Worm (Caenorhabditis elegans): Measurements from ENCODE around the gene ZK792.1.

The ZK792.1 gene

ce11 chrIV:11649031-11649430, 10.6 kb upstream of the ZK792.1 start, which contains the start of gene ZK809.8:
TSS of gene ZK809.8 (minus strand) at chrIV:11649064.
- TF ChIP-seq klf-2 (GFP tag; conservative IDR thresholded peaks at IDR 0.05) (no peak), med-1 (GFP tag; optimal IDR thresholded peaks at IDR 0.05; ENCODE audit: insufficient read depth) (no peak), ref-1 (GFP tag; conservative IDR thresholded peaks at IDR 0.05) (no peak), ztf-23 (GFP tag; IDR thresholded peaks at IDR 0.05) (no peak), tab-1 (GFP tag; IDR thresholded peaks at IDR 0.05) (no peak), cog-1 (tag; optimal IDR thresholded peaks at IDR 0.05) (no peak), ztf-29 (GFP tag; IDR thresholded peaks at IDR 0.05) (no peak), T22C8.4 (GFP tag; IDR thresholded peaks at IDR 0.05) (no peak), flt-1 (GFP tag; IDR thresholded peaks at IDR 0.05) (no peak)

DNA sequence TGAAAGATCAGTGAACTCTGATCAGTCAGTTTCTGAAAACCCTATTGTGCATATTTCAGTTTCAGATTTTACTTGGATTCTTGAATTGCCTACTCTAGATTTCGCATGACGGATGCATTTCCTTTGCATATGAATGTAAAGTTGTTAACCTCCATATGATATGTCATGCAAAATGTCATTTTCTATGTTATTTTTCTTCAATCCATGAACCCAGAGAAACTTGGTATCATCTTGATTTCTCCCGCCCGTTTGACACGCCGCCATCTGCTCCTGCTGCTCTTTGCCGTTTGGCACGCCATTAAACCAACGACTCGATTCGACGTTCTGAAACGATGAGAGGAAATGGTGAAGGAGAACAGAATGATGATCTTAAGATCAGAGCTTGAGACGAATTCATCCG, 9.3 kb upstream of the ZK792.1 start:
- TF ChIP-seq ztf-23 (GFP tag; IDR thresholded peaks at IDR 0.05) (no peak), ztf-29 (GFP tag; IDR thresholded peaks at IDR 0.05) (no peak), klf-2 (GFP tag; conservative IDR thresholded peaks at IDR 0.05) (no peak), tab-1 (GFP tag; IDR thresholded peaks at IDR 0.05) (no peak), T22C8.4 (GFP tag; IDR thresholded peaks at IDR 0.05) (no peak), flt-1 (GFP tag; IDR thresholded peaks at IDR 0.05) (no peak), cog-1 (tag; optimal IDR thresholded peaks at IDR 0.05) (no peak), ref-1 (GFP tag; conservative IDR thresholded peaks at IDR 0.05) (no peak), med-1 (GFP tag; optimal IDR thresholded peaks at IDR 0.05; ENCODE audit: insufficient read depth) (no peak)

- no peak for TF ChIP-seq flt-1 (GFP tag; IDR thresholded peaks at IDR 0.05)
- TF ChIP-seq klf-2 (GFP tag; conservative IDR thresholded peaks at IDR 0.05): no peak
- TF ChIP-seq T22C8.4 (GFP tag; IDR thresholded peaks at IDR 0.05): no peak
- TF ChIP-seq ztf-29 (GFP tag; IDR thresholded peaks at IDR 0.05): peak; percentile 59; the same call in 1 of the 2 replicates
These were observed 7.6 kb upstream of the ZK792.1 start, which contains the start of the genes acl-3 and ndub-6 for ce11 chrIV:11651965-11652453. TSS of gene acl-3 (minus strand) at chrIV:11652023. TSS of gene ndub-6 (plus strand) at chrIV:11652403.

- no peak for TF ChIP-seq klf-2 (GFP tag; conservative IDR thresholded peaks at IDR 0.05)
- TF ChIP-seq T22C8.4 (GFP tag; IDR thresholded peaks at IDR 0.05): no peak
- no peak for TF ChIP-seq cog-1 (tag; optimal IDR thresholded peaks at IDR 0.05)
- TF ChIP-seq ref-1 (GFP tag; conservative IDR thresholded peaks at IDR 0.05): no peak
- no peak for TF ChIP-seq flt-1 (GFP tag; IDR thresholded peaks at IDR 0.05)
These were observed 4.3 kb upstream of the ZK792.1 start, which contains the start of gene ent-1 for ce11 chrIV:11655370-11655769. TSS of gene ent-1 (minus strand) at chrIV:11655470.

- TF ChIP-seq cog-1 (tag; optimal IDR thresholded peaks at IDR 0.05): no peak
- no peak for TF ChIP-seq ref-1 (GFP tag; conservative IDR thresholded peaks at IDR 0.05)
- TF ChIP-seq tab-1 (GFP tag; IDR thresholded peaks at IDR 0.05): no peak
- TF ChIP-seq klf-2 (GFP tag; conservative IDR thresholded peaks at IDR 0.05): no peak
- no peak for TF ChIP-seq flt-1 (GFP tag; IDR thresholded peaks at IDR 0.05)
- TF ChIP-seq ztf-23 (GFP tag; IDR thresholded peaks at IDR 0.05): no peak
- no peak for TF ChIP-seq med-1 (GFP tag; optimal IDR thresholded peaks at IDR 0.05; ENCODE audit: insufficient read depth)
- TF ChIP-seq T22C8.4 (GFP tag; IDR thresholded peaks at IDR 0.05): no peak
- no peak for TF ChIP-seq ztf-29 (GFP tag; IDR thresholded peaks at IDR 0.05)
These were observed 3.4 kb upstream of the ZK792.1 start, which contains the start of gene ZK809.5 for ce11 chrIV:11656144-11656780. TSS of gene ZK809.5 (plus strand) at chrIV:11656730.

DNA sequence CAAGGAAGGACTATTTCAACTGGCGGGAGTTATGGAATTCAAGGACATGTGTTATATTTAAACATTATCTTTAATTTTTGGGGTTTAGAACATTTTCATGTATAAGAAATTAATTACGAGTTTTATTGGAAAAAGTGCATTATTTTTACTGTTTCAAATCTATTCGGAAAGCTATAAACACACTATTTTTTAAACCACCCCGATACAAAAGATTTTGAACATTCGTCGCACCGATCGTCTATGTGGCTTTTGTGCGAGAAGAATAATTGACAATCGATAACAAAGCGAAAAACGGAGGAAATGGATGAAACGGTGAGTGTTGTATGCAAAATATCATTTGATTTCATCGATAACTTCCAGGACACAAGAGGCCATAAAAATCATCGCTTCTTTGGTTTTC, 5.4 kb downstream of the ZK792.1 start, which contains the start of gene ZK809.9:
TSS of gene ZK809.9 (plus strand) at position 301 of the 400 bp plus-strand sequence.
- TF ChIP-seq flt-1 (GFP tag; IDR thresholded peaks at IDR 0.05) (no peak), med-1 (GFP tag; optimal IDR thresholded peaks at IDR 0.05; ENCODE audit: insufficient read depth) (no peak), tab-1 (GFP tag; IDR thresholded peaks at IDR 0.05) (no peak), ztf-23 (GFP tag; IDR thresholded peaks at IDR 0.05) (no peak), ref-1 (GFP tag; conservative IDR thresholded peaks at IDR 0.05) (no peak), klf-2 (GFP tag; conservative IDR thresholded peaks at IDR 0.05) (no peak), cog-1 (tag; optimal IDR thresholded peaks at IDR 0.05) (no peak), T22C8.4 (GFP tag; IDR thresholded peaks at IDR 0.05) (no peak), ztf-29 (GFP tag; IDR thresholded peaks at IDR 0.05) (no peak)

DNA sequence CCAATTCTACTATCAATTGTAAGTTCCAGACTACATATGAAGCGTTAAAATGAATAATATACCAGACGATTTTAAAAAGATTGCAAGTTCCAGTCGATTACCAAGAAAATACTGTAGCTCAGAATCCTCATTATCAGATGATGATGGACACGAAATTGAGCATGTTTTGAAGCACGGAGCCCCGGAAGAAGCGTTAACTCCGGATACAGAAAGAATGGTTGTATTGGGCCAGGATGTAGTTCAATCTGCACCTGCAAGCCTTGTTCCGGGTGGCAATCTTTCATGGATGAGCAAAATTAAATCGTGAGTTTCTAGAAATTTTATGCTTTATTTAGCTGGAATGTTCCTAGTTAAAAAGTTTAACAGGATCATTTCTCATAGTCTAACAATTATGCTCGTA, 8.4 kb downstream of the ZK792.1 start, which contains the start of gene atg-4.2:
TSS of gene atg-4.2 (plus strand) at position 24 of the 400 bp plus-strand sequence.
- TF ChIP-seq flt-1 (GFP tag; IDR thresholded peaks at IDR 0.05) (no peak), med-1 (GFP tag; optimal IDR thresholded peaks at IDR 0.05; ENCODE audit: insufficient read depth) (no peak), klf-2 (GFP tag; conservative IDR thresholded peaks at IDR 0.05) (no peak), ztf-23 (GFP tag; IDR thresholded peaks at IDR 0.05) (no peak), tab-1 (GFP tag; IDR thresholded peaks at IDR 0.05) (no peak), ref-1 (GFP tag; conservative IDR thresholded peaks at IDR 0.05) (no peak), ztf-29 (GFP tag; IDR thresholded peaks at IDR 0.05) (no peak), T22C8.4 (GFP tag; IDR thresholded peaks at IDR 0.05) (no peak), cog-1 (tag; optimal IDR thresholded peaks at IDR 0.05) (no peak)

DNA sequence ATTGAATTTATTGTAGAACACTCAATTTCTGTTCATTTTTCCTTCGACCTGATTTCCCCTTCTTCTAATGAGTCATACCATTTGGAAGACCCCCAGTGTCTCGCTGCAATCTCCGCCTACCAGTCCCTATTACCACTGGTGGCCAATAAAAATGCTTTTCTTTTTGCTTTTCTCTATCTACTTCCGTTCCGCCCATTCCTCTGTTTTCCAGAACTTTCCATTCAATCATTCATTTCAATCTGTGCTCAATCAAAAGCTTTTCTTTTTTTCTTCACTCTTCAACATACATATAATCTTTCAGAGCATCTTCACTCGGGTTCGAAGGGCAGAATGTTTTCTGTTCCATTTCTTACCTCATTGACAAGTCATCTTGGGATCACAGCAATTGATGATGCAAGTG, 13.9 kb downstream of the ZK792.1 start, which contains the start of gene inx-8:
TSS of gene inx-8 (plus strand) at position 301 of the 400 bp plus-strand sequence.
- TF ChIP-seq med-1 (GFP tag; optimal IDR thresholded peaks at IDR 0.05; ENCODE audit: insufficient read depth) (no peak), ztf-23 (GFP tag; IDR thresholded peaks at IDR 0.05) (no peak), tab-1 (GFP tag; IDR thresholded peaks at IDR 0.05) (no peak), ztf-29 (GFP tag; IDR thresholded peaks at IDR 0.05) (no peak), ref-1 (GFP tag; conservative IDR thresholded peaks at IDR 0.05) (no peak), T22C8.4 (GFP tag; IDR thresholded peaks at IDR 0.05) (no peak), klf-2 (GFP tag; conservative IDR thresholded peaks at IDR 0.05) (no peak), flt-1 (GFP tag; IDR thresholded peaks at IDR 0.05) (no peak), cog-1 (tag; optimal IDR thresholded peaks at IDR 0.05) (no peak)

DNA sequence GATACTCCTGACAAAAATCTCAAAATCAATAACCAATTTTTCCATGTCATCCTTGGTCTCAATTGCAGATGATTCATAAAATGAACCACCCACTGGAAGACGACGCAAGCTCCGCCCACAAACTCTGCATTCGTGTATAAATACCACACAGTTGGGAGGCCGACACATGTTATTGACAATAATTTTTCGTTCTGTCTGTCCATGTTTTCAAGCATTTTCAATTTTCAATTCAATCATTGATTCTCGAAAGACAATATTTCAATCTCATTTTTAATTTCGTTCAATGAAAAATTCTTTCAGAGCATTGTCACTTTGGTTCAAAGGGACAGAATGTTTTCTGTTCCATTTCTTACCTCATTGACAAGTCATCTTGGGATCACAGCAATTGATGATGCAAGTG, 16.4 kb downstream of the ZK792.1 start, which contains the start of gene inx-9:
TSS of gene inx-9 (plus strand) at position 301 of the 400 bp plus-strand sequence.
- TF ChIP-seq flt-1 (GFP tag; IDR thresholded peaks at IDR 0.05) (no peak), ztf-23 (GFP tag; IDR thresholded peaks at IDR 0.05) (no peak), klf-2 (GFP tag; conservative IDR thresholded peaks at IDR 0.05) (no peak), cog-1 (tag; optimal IDR thresholded peaks at IDR 0.05) (no peak), med-1 (GFP tag; optimal IDR thresholded peaks at IDR 0.05; ENCODE audit: insufficient read depth) (no peak), T22C8.4 (GFP tag; IDR thresholded peaks at IDR 0.05) (no peak), ztf-29 (GFP tag; IDR thresholded peaks at IDR 0.05) (no peak), ref-1 (GFP tag; conservative IDR thresholded peaks at IDR 0.05) (no peak), tab-1 (GFP tag; IDR thresholded peaks at IDR 0.05) (no peak)

Measured in whole organism, midembryonic.